Fruit fly (Drosophila melanogaster) whole organism, pupa: ENCODE measurements around the gene CG8578.

Experiments used
- CG12605 ChIP-seq: fragments of 200-800 bp; sonication (Bioruptor generic); IDR thresholded peaks from 2 replicates; pipeline ENCODE4 v1.3.6; 2022; ENCODE audit warnings: missing biosample characterization, missing genetic modification characterization
- D1 ChIP-seq: fragments of 200-800 bp; sonication (Bioruptor generic); optimal IDR thresholded peaks from 2 replicates; lab custom pipeline; 2018; ENCODE audit warnings: missing biosample characterization, mild to moderate bottlenecking, missing genetic modification characterization, moderate library complexity
- Ets98B ChIP-seq: fragments of 200-800 bp; sonication (Bioruptor generic); IDR thresholded peaks from 2 replicates; pipeline ENCODE4 v1.3.6; 2022; ENCODE audit warnings: missing biosample characterization, missing genetic modification characterization

DNA sequence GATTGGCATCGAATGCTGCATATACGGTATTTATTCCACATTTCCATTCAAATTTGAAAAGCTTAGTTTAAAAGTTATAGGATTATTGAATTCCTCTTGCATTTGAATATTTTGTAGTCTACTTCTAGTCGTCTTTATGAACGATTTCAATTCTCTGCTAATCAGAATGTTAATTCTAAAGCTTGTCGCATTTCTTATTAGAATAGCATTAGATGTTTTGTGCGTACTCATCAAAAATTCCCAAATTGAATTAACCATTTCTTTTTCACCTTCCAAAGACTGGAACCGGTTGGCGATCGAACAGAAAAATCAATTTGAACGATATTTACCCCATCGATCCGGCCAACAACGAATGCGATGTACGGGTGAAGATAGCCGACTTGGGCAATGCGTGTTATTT lies 4.3 kb upstream of the CG8578 start:
- TF ChIP-seq D1 = no peak
- no peak for TF ChIP-seq CG12605 (GFP tag; lab: Robert Waterston, UW)
- TF ChIP-seq Ets98B (GFP tag; lab: Robert Waterston, UW) = no peak
